Worm (Caenorhabditis elegans): ENCODE data around the gene F02H6.3.

Gene F02H6.3

ce11 chrIV:14193196-14193595 lies 10.0 kb upstream of the F02H6.3 start, which contains the start of gene K01G12.3:
Gene K01G12.3, plus strand, starts transcription at chrIV:14193496.
- no peak for TF ChIP-seq eyg-1 (tag; optimal IDR thresholded peaks at IDR 0.05)
- no peak for TF ChIP-seq ceh-6 (GFP tag; optimal IDR thresholded peaks at IDR 0.05)
- no peak for TF ChIP-seq odd-2 (tag; optimal IDR thresholded peaks at IDR 0.05)
- no peak for TF ChIP-seq pat-9 (tag; optimal IDR thresholded peaks at IDR 0.05)
- no peak for TF ChIP-seq ceh-19 (GFP tag; optimal IDR thresholded peaks at IDR 0.05)
- no peak for TF ChIP-seq pha-4 (tag; optimal IDR thresholded peaks at IDR 0.05)
- no peak for TF ChIP-seq ref-2 (tag; optimal IDR thresholded peaks at IDR 0.05)
- TF ChIP-seq pag-3 (tag; optimal IDR thresholded peaks at IDR 0.05; ENCODE audit: borderline replicate concordance): no peak
- no peak for TF ChIP-seq K02D7.2 (tag; optimal IDR thresholded peaks at IDR 0.05)

ce11 chrIV:14194317-14194716 lies 8.9 kb upstream of the F02H6.3 start:
- TF ChIP-seq dmd-4 (tag; optimal IDR thresholded peaks at IDR 0.05; ENCODE audit: borderline replicate concordance) (no peak), ama-1 (optimal IDR thresholded peaks at IDR 0.05) (no peak), zip-5 (tag; optimal IDR thresholded peaks at IDR 0.05) (no peak), ceh-30 (tag; optimal IDR thresholded peaks at IDR 0.05) (no peak), T23F11.4 (GFP tag; optimal IDR thresholded peaks at IDR 0.05) (no peak), fkh-10 (GFP tag; optimal IDR thresholded peaks at IDR 0.05) (no peak), pag-3 (tag; optimal IDR thresholded peaks at IDR 0.05; ENCODE audit: borderline replicate concordance) (no peak), rnt-1 (tag; optimal IDR thresholded peaks at IDR 0.05) (no peak), ceh-31 (tag; optimal IDR thresholded peaks at IDR 0.05) (no peak), C38D4.7 (GFP tag; optimal IDR thresholded peaks at IDR 0.05) (no peak), fax-1 (tag; optimal IDR thresholded peaks at IDR 0.05) (no peak), ahr-1 (tag; optimal IDR thresholded peaks at IDR 0.05) (no peak), eyg-1 (tag; optimal IDR thresholded peaks at IDR 0.05) (no peak), ceh-48 (tag; optimal IDR thresholded peaks at IDR 0.05) (no peak), ttx-3 (tag; optimal IDR thresholded peaks at IDR 0.05) (no peak), pqm-1 (tag; optimal IDR thresholded peaks at IDR 0.05) (no peak), lim-6 (tag; optimal IDR thresholded peaks at IDR 0.05) (no peak), ceh-9 (tag; optimal IDR thresholded peaks at IDR 0.05) (no peak)

- TF ChIP-seq ahr-1 (tag; optimal IDR thresholded peaks at IDR 0.05): no peak
- no peak for TF ChIP-seq pqm-1 (tag; optimal IDR thresholded peaks at IDR 0.05)
- TF ChIP-seq Y22D7AL.16 (tag; optimal IDR thresholded peaks at IDR 0.05): no peak
- no peak for TF ChIP-seq eyg-1 (tag; optimal IDR thresholded peaks at IDR 0.05)
- TF ChIP-seq fkh-10 (GFP tag; optimal IDR thresholded peaks at IDR 0.05): no peak
- no peak for TF ChIP-seq hlh-15 (tag; optimal IDR thresholded peaks at IDR 0.05)
- TF ChIP-seq sdc-2 (tag; optimal IDR thresholded peaks at IDR 0.05): no peak
- no peak for TF ChIP-seq che-1 (tag; optimal IDR thresholded peaks at IDR 0.05)
Observed at ce11 chrIV:14196176-14196575, 7.1 kb upstream of the F02H6.3 start, which contains the start of gene F02H6.2. Gene F02H6.2, plus strand, starts transcription at chrIV:14196476.

- TF ChIP-seq ceh-19 (GFP tag; optimal IDR thresholded peaks at IDR 0.05) (no peak), ceh-48 (tag; optimal IDR thresholded peaks at IDR 0.05) (no peak), hlh-6 (tag; optimal IDR thresholded peaks at IDR 0.05) (no peak), ceh-22 (tag; optimal IDR thresholded peaks at IDR 0.05) (no peak)
Observed at ce11 chrIV:14215777-14216176, 12.6 kb downstream of the F02H6.3 start.

ce11 chrIV:14219714-14220113 lies 16.5 kb downstream of the F02H6.3 start, which contains the start of gene sqrd-1:
Gene sqrd-1, plus strand, starts transcription at chrIV:14219871.
- peak; percentile 34 for TF ChIP-seq elt-2 (tag; optimal IDR thresholded peaks at IDR 0.05)
- TF ChIP-seq zip-5 (tag; optimal IDR thresholded peaks at IDR 0.05): no peak
- no peak for TF ChIP-seq F13H6.1 (tag; optimal IDR thresholded peaks at IDR 0.05)
- TF ChIP-seq fkh-10 (GFP tag; optimal IDR thresholded peaks at IDR 0.05): no peak
- no peak for TF ChIP-seq hlh-30 (tag; optimal IDR thresholded peaks at IDR 0.05; ENCODE audit: insufficient read depth)
- TF ChIP-seq nhr-232 (tag; optimal IDR thresholded peaks at IDR 0.05): no peak
- TF ChIP-seq pqm-1 (tag; optimal IDR thresholded peaks at IDR 0.05): no peak
- no peak for TF ChIP-seq ref-2 (tag; optimal IDR thresholded peaks at IDR 0.05)
- TF ChIP-seq K09A11.1 (tag; optimal IDR thresholded peaks at IDR 0.05; ENCODE audit: insufficient read depth): no peak
